Worm (Caenorhabditis elegans) whole organism, midembryonic: Measurements from ENCODE around the gene sri-32.
"Not testable (repeated sequence)": the region's sequence is repeated elsewhere in the genome, so short reads cannot be mapped to it uniquely, and the experiment has no call there.

ENCODE experiments used
- T22C8.4 ChIP-seq: fragments of 200-800 bp; sonication (Bioruptor generic); IDR thresholded peaks from 2 replicates; pipeline ENCODE4 v1.3.6; 2022; ENCODE audit warnings: missing genetic modification characterization, missing compliant biosample characterization
- cog-1 ChIP-seq: sonication (generic microtip); optimal IDR thresholded peaks from 2 replicates; lab custom pipeline; 2016; ENCODE audit warnings: missing genetic modification characterization, missing compliant biosample characterization
- flt-1 ChIP-seq: fragments of 200-800 bp; sonication (Bioruptor generic); IDR thresholded peaks from 2 replicates; pipeline ENCODE4 v1.3.6; 2022; ENCODE audit warnings: missing genetic modification characterization, missing compliant biosample characterization
- klf-2 ChIP-seq: fragments of 200-800 bp; sonication (Bioruptor generic); conservative IDR thresholded peaks from 2 replicates; pipeline ENCODE4 v1.3.6; 2022; ENCODE audit warnings: missing genetic modification reagents, missing genetic modification characterization, missing compliant biosample characterization
- med-1 ChIP-seq: sonication (generic microtip); optimal IDR thresholded peaks from 2 replicates; lab custom pipeline; 2017; ENCODE audit warnings: missing genetic modification characterization, mild to moderate bottlenecking, missing compliant biosample characterization, antibody characterized with exemption, missing genetic modification reagents; ENCODE audit not compliant: insufficient read depth
- ref-1 ChIP-seq: fragments of 200-800 bp; sonication (Bioruptor generic); conservative IDR thresholded peaks from 2 replicates; pipeline ENCODE4 v1.3.6; 2022; ENCODE audit warnings: missing genetic modification reagents, missing genetic modification characterization, missing compliant biosample characterization
- tab-1 ChIP-seq: fragments of 200-800 bp; sonication (Bioruptor generic); IDR thresholded peaks from 2 replicates; pipeline ENCODE4 v1.3.6; 2022; ENCODE audit warnings: missing genetic modification characterization, missing compliant biosample characterization
- ztf-23 ChIP-seq: fragments of 200-800 bp; sonication (Bioruptor generic); IDR thresholded peaks from 2 replicates; pipeline ENCODE4 v1.3.6; 2022; ENCODE audit warnings: missing genetic modification reagents, missing genetic modification characterization, missing compliant biosample characterization
- ztf-29 ChIP-seq: fragments of 200-800 bp; sonication (Bioruptor generic); IDR thresholded peaks from 2 replicates; pipeline ENCODE4 v1.3.6; 2022; ENCODE audit warnings: missing genetic modification reagents, missing genetic modification characterization, missing compliant biosample characterization

The sri-32 gene

ce11 chrII:3145842-3146241 is 8.4 kb downstream of the sri-32 start, which contains the start of gene T10D4.15:
Gene T10D4.15 (plus strand): TSS chrII:3146142.
- TF ChIP-seq med-1 (GFP tag; lab: Kevin White, UChicago) (no peak), T22C8.4 (no peak), ztf-23 (no peak), flt-1 (no peak), cog-1 (tag; lab: Kevin White, UChicago) (no peak), ref-1 (GFP tag; lab: Robert Waterston, UW) (no peak), ztf-29 (GFP tag; lab: Robert Waterston, UW) (no peak), tab-1 (no peak), klf-2 (GFP tag; lab: Robert Waterston, UW) (no peak)

DNA sequence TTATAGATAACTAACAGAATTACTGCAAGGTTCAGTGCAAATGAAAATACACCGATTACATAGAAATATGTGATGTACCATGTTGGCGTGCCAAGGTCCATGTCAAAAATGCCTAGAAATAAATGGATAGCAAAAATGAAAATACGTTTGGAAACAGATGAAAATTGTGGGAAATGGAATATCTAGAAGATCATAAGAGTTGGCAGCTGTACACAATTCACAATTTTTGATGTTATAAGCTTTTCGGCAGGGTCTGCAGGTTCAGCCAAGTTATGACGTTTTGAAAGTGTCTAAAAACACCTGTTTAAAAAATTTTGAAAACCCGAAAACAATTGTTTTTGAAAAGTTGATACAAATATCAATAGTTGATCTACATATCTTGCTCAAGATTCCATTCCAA is 9.7 kb downstream of the sri-32 start, which contains the start of gene sri-43:
Gene sri-43, minus strand, starts transcription at position 101 of the 400 bp plus-strand sequence.
- not testable (repeated sequence) for TF ChIP-seq med-1 (GFP tag; lab: Kevin White, UChicago); tab-1; flt-1

ce11 chrII:3142855-3143254 is 11.4 kb downstream of the sri-32 start, which contains the start of gene sri-42:
Gene sri-42 (minus strand): TSS chrII:3142955.
- TF ChIP-seq tab-1; med-1 (GFP tag; lab: Kevin White, UChicago); flt-1: not testable (repeated sequence)

DNA sequence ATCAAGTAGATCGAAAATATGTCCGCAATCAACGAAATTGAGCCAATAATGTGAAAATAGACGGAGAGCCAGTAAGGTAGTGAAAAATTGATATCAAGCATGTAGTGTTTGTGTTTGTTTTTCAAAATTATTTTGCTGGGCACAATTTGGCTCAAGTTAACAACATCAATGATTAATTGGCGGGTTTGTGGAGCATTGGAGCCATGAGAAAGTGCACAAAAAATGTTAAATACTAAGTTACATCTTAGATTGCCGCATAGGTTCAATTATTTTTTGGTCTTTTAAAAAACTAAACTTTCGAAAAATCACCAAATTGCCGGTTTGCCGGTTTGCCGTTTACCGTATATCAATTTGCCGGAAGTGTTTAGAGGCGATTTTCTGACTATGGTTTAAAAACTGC is 16.5 kb downstream of the sri-32 start, which contains the start of gene sri-54:
Gene sri-54, minus strand, starts transcription at position 101 of the 400 bp plus-strand sequence.
- TF ChIP-seq ztf-29 (GFP tag; lab: Robert Waterston, UW): no peak
- no peak for TF ChIP-seq ztf-23
- no peak for TF ChIP-seq med-1 (GFP tag; lab: Kevin White, UChicago)
- TF ChIP-seq klf-2 (GFP tag; lab: Robert Waterston, UW): no peak
- TF ChIP-seq ref-1 (GFP tag; lab: Robert Waterston, UW): no peak
- no peak for TF ChIP-seq flt-1
- TF ChIP-seq cog-1 (tag; lab: Kevin White, UChicago): no peak
- no peak for TF ChIP-seq tab-1
- TF ChIP-seq T22C8.4: no peak

ce11 chrII:3135293-3135692 is 19.0 kb downstream of the sri-32 start:
- TF ChIP-seq ztf-23 (no peak), klf-2 (GFP tag; lab: Robert Waterston, UW) (no peak), ztf-29 (GFP tag; lab: Robert Waterston, UW) (peak; percentile 20; the same call in 1 of the 2 replicates), cog-1 (tag; lab: Kevin White, UChicago) (no peak), tab-1 (no peak), flt-1 (no peak)

DNA sequence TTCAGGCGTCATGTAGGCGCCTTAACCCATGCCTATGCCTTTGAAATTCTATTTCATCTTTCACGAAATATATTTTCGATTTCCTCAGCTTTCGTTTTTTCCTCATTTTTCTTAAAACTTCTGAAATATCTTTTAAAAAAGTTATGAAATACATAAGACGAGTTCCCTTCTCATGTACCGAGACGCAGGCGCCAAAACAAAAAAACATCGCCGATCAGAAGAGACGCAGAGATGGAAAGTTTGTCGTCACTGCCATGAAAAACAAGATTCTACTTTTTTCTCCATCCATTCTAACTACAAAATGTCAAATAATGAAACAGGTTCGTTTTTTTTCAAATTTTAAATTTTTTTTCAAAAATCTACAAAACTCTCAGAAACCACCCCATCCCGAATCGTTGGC is 25.3 kb downstream of the sri-32 start, which contains the start of gene chil-24:
Gene chil-24, plus strand, starts transcription at position 156 of the 400 bp plus-strand sequence.
- TF ChIP-seq ztf-23 (no peak), ref-1 (GFP tag; lab: Robert Waterston, UW) (no peak), med-1 (GFP tag; lab: Kevin White, UChicago) (no peak), T22C8.4 (no peak), ztf-29 (GFP tag; lab: Robert Waterston, UW) (no peak), tab-1 (no peak), cog-1 (tag; lab: Kevin White, UChicago) (no peak)

DNA sequence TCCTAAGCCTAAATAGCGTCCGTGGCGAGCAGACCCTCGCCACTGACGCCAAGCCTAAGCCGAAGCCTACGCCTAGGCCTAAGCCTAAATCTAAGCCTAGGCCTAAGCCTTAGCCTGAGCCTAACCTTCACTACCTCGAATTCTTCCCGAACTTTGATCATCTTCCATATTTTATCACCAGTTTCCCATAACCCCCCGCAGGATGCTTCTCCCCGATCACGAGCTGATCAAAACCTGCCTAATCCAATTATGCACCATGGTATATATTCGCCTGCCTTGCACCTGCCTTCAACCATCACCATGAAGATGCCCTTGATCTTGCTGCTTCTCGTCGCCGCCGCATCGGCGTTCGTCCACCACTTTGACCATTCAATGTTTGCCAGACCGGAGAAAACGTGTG is 27.5 kb downstream of the sri-32 start, which contains the start of gene ins-31:
Gene ins-31, plus strand, starts transcription at position 301 of the 400 bp plus-strand sequence.
- 0 out of 2 replicates have a peak, but pooled peaks have one; percentile 32 for TF ChIP-seq ztf-23

DNA sequence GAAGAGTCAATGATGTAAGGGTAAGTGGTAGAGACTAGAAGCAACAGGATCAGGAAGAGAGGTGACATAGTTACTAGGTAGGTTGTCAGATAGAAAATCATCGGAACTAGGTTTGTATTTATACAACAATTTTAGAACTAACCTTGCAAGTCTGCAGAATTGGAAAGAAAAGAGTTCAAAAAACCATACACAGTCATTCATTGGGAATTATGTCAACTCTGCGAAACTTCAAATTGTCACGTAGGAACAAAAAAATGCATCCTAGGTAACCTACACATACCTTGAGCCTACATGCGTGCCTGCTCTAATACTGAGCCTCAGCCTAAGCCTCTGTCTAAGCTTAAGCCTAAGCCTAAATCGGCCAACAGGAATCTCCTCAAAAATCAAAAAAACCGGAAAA is 27.9 kb downstream of the sri-32 start, which contains the start of gene ins-19:
Gene ins-19, minus strand, starts transcription at position 101 of the 400 bp plus-strand sequence.
- no peak for TF ChIP-seq tab-1
- no peak for TF ChIP-seq ztf-23
- no peak for TF ChIP-seq med-1 (GFP tag; lab: Kevin White, UChicago)
- TF ChIP-seq ztf-29 (GFP tag; lab: Robert Waterston, UW): no peak
- no peak for TF ChIP-seq T22C8.4
- no peak for TF ChIP-seq ref-1 (GFP tag; lab: Robert Waterston, UW)
- TF ChIP-seq cog-1 (tag; lab: Kevin White, UChicago): no peak
- no peak for TF ChIP-seq flt-1
- no peak for TF ChIP-seq klf-2 (GFP tag; lab: Robert Waterston, UW)

DNA sequence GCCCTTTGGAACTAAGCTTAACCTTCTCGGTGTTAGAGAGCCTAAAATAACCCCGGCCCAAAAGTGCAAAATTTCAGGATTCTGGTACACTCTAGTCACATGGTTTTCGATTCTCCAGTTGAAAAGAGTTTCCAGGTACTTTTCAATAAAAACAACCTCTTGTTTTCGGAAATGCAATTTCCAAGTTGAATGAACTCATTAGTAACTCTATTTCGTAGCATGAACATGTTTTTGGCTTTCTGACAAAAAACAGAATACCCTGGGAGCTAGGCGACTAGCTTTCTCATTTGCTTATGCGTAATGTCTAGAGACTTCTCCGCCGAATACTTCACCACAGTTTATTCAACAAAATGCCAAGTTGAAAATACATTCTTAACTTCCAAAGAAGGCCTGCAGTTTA is 31.1 kb downstream of the sri-32 start, which contains the start of gene srh-71:
Gene srh-71, plus strand, starts transcription at position 301 of the 400 bp plus-strand sequence.
- no peak for TF ChIP-seq klf-2 (GFP tag; lab: Robert Waterston, UW)
- no peak for TF ChIP-seq ztf-29 (GFP tag; lab: Robert Waterston, UW)
- no peak for TF ChIP-seq ref-1 (GFP tag; lab: Robert Waterston, UW)
- TF ChIP-seq T22C8.4: no peak
- TF ChIP-seq tab-1: no peak
- TF ChIP-seq flt-1: no peak
- no peak for TF ChIP-seq cog-1 (tag; lab: Kevin White, UChicago)
- no peak for TF ChIP-seq med-1 (GFP tag; lab: Kevin White, UChicago)
- no peak for TF ChIP-seq ztf-23

DNA sequence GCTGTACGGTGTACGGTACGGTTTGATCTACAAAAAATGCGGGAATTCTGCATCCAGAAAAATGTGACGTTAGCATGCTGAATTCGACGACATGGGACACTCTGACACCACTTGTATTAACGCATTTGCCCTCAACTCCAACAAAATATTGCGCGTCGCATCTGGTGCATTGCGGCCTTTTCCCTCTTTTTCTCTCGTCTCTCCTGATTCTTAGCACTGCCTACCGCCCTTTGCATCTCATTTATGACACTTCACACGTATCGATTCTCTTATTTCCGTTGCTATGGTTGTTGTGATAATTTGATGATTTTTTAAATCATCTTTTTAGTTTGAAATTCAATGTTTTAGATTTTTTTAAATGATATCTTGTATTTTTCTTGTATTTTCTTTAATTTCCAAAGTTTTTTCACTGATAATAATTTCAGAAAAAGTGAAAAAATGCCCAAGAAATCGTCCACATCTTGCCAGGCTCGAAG is 35.3 kb downstream of the sri-32 start, which contains the start of gene T10D4.6:
Gene T10D4.6, plus strand, starts transcription at position 426 of the 476 bp plus-strand sequence.
- TF ChIP-seq cog-1 (tag; lab: Kevin White, UChicago) (peak; percentile 15), T22C8.4 (peak; percentile 53), klf-2 (GFP tag; lab: Robert Waterston, UW) (no peak)

DNA sequence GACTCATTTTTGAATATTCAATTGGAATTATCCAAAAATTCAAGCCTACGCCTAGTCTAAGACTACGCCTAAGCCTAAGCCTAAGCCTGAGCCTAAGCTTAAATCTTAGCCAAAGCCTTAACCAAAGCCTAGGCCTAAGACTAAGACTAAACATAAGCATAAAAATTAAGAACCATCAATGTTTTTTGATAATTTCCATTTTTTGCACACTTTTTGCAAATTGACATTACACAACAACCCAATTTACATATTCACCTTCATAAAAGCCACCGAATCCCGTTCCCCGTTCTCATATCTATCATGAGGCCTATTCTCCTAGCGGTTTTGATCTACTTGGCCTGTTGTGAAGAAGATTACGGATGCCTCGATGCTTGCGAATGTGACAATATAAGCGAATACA is 36.8 kb downstream of the sri-32 start, which contains the start of gene T10D4.7:
Gene T10D4.7, plus strand, starts transcription at position 301 of the 400 bp plus-strand sequence.
- TF ChIP-seq klf-2 (GFP tag; lab: Robert Waterston, UW) (no peak), ztf-29 (GFP tag; lab: Robert Waterston, UW) (no peak), ref-1 (GFP tag; lab: Robert Waterston, UW) (no peak), T22C8.4 (no peak), ztf-23 (no peak), tab-1 (no peak), flt-1 (no peak), cog-1 (tag; lab: Kevin White, UChicago) (no peak), med-1 (GFP tag; lab: Kevin White, UChicago) (no peak)
